Worm (Caenorhabditis elegans) whole organism, L4 larva: Measurements from ENCODE around the gene F21C10.7.
A peak's percentile ranks its signal among the peaks of the same experiment; 100 is the strongest.

Source experiments
- ceh-20 ChIP-seq: fragments of 200-800 bp; sonication (Bioruptor generic); IDR thresholded peaks from 2 replicates; pipeline ENCODE4 v1.3.6; 2022; ENCODE audit warnings: missing genetic modification reagents, missing genetic modification characterization, missing compliant biosample characterization
- ceh-28 ChIP-seq: fragments of 150-350 bp; optimal IDR thresholded peaks from 2 replicates; lab custom pipeline; 2014; ENCODE audit warnings: missing biosample characterization, missing genetic modification reagents, missing genetic modification characterization
- fkh-10 ChIP-seq: fragments of 150-350 bp; optimal IDR thresholded peaks from 2 replicates; lab custom pipeline; 2014; ENCODE audit warnings: missing biosample characterization, missing genetic modification reagents, missing genetic modification characterization
- nhr-10 ChIP-seq: fragments of 150-350 bp; optimal IDR thresholded peaks from 2 replicates; lab custom pipeline; 2014; ENCODE audit warnings: missing biosample characterization, missing genetic modification characterization
- set-16 ChIP-seq: fragments of 200-800 bp; sonication (Bioruptor generic); IDR thresholded peaks from 2 replicates; pipeline ENCODE4 v1.3.6; 2022; ENCODE audit warnings: missing genetic modification reagents, missing genetic modification characterization, missing compliant biosample characterization
- unc-130 ChIP-seq: sonication (generic microtip); optimal IDR thresholded peaks from 2 replicates; lab custom pipeline; 2016; ENCODE audit warnings: missing genetic modification reagents, missing genetic modification characterization, missing compliant biosample characterization

DNA sequence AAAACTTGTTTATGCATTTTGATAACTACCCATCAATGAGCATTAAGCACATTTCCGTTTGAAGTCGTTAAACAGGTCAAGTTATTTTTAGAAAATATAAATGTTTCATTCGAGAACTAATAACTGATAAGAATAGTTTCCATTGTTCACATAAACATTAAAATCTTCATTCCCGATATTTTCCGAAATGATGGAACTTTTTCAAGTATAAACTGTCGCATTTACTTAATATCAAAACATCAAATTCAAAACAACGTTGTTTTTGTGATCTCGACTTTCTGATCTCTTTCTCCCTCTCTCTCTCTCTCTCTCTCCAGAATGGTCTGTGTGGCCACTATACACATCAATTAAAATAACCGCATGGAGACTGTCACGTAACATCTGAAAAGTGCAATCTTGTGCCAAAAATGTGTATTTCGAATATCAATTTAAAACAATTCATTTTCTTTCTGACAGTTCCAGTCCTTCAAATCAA is 38.2 kb upstream of the F21C10.7 start:
- TF ChIP-seq unc-130 (GFP tag; lab: Kevin White, UChicago) (no peak), fkh-10 (no peak), ceh-28 (tag; lab: Kevin White, UChicago) (no peak), set-16 (GFP tag; lab: Robert Waterston, UW) (no peak), ceh-20 (no peak), nhr-10 (tag; lab: Kevin White, UChicago) (peak; percentile 41)
